Worm (Caenorhabditis elegans): ENCODE results near the gene atg-10.

DNA sequence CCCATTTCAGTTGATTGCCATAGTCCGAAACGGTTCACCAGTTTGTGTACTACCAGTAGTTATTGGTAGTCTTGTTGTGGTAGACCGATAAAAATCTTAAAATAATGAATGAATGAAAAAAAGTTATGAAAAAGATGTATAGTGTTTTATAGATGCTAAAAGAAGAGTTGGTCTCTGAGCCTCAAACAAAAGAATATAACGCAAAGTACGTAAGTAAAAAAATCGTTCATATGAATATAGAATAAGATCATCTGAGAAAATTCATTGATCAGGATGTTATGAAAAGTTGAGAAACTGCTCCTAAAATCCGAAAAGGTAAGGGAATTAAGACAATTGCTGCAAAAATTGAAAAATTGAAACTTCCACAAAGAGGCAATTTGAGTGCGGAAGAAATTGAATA lies 41.4 kb upstream of the atg-10 start, which contains the start of gene chhy-1:
- TF ChIP-seq ztf-11 (tag; optimal IDR thresholded peaks at IDR 0.05) (no peak), skn-1 (tag; optimal IDR thresholded peaks at IDR 0.05) (no peak), jun-1 (tag; optimal IDR thresholded peaks at IDR 0.05) (no peak), pag-3 (tag; optimal IDR thresholded peaks at IDR 0.05; ENCODE audit: borderline replicate concordance, insufficient read depth) (no peak), nhr-237 (tag; optimal IDR thresholded peaks at IDR 0.05) (no peak), unc-130 (tag; optimal IDR thresholded peaks at IDR 0.05) (no peak), nhr-28 (tag; optimal IDR thresholded peaks at IDR 0.05) (no peak), unc-86 (tag; optimal IDR thresholded peaks at IDR 0.05) (no peak), hpl-2 (GFP tag; optimal IDR thresholded peaks at IDR 0.05) (no peak), alr-1 (tag; optimal IDR thresholded peaks at IDR 0.05; ENCODE audit: borderline replicate concordance) (no peak), nhr-84 (tag; optimal IDR thresholded peaks at IDR 0.05) (no peak), mef-2 (tag; optimal IDR thresholded peaks at IDR 0.05) (no peak), nhr-11 (tag; optimal IDR thresholded peaks at IDR 0.05) (no peak)

Data from whole organism, L1 larva.